Fruit fly (Drosophila melanogaster) whole organism, embryonic: ENCODE measurements around the gene CG14237.
A peak's percentile ranks its signal among the peaks of the same experiment; 100 is the strongest.

Experiments used
- Atf6 ChIP-seq: fragments of 200-800 bp; sonication (Bioruptor generic); IDR thresholded peaks from 2 replicates; pipeline ENCODE4 v1.3.6; 2022; ENCODE audit warnings: missing biosample characterization, missing genetic modification characterization
- B-H1 ChIP-seq: fragments of 200-800 bp; sonication (Bioruptor generic); IDR thresholded peaks from 3 replicates; pipeline ENCODE4 v1.3.6; 2022; ENCODE audit warnings: missing biosample characterization, missing genetic modification characterization
- CG10462 ChIP-seq: fragments of 200-800 bp; sonication (Bioruptor generic); optimal IDR thresholded peaks from 2 replicates; lab custom pipeline; 2016; ENCODE audit warnings: missing biosample characterization, missing genetic modification characterization
- CG10654 ChIP-seq: fragments of 200-800 bp; sonication (Bioruptor generic); optimal IDR thresholded peaks from 2 replicates; lab custom pipeline; 2016; ENCODE audit warnings: missing biosample characterization, missing genetic modification characterization
- CG12744 ChIP-seq: fragments of 200-800 bp; sonication (Bioruptor generic); optimal IDR thresholded peaks from 2 replicates; lab custom pipeline; 2016; ENCODE audit warnings: missing biosample characterization, missing genetic modification characterization
- CG12769 ChIP-seq: fragments of 200-800 bp; sonication (Bioruptor generic); optimal IDR thresholded peaks from 2 replicates; lab custom pipeline; 2019; ENCODE audit warnings: missing biosample characterization, mild to moderate bottlenecking, missing genetic modification characterization, moderate library complexity
- CG13287 ChIP-seq: fragments of 200-800 bp; sonication (Bioruptor generic); IDR thresholded peaks from 2 replicates; pipeline ENCODE4 v1.3.6; 2022; ENCODE audit warnings: missing biosample characterization, missing genetic modification characterization; ENCODE audit not compliant: partially characterized antibody
- CG14965 ChIP-seq: fragments of 200-800 bp; sonication (Bioruptor generic); optimal IDR thresholded peaks from 2 replicates; lab custom pipeline; 2016; ENCODE audit warnings: missing biosample characterization, missing genetic modification characterization, borderline replicate concordance
- CG15479 ChIP-seq: fragments of 200-800 bp; sonication (Bioruptor generic); optimal IDR thresholded peaks from 3 replicates; lab custom pipeline; 2019; ENCODE audit warnings: missing biosample characterization, mild to moderate bottlenecking, missing genetic modification characterization, moderate library complexity
- CG1602 ChIP-seq: fragments of 200-800 bp; sonication (Bioruptor generic); optimal IDR thresholded peaks from 3 replicates; lab custom pipeline; 2016; ENCODE audit warnings: missing biosample characterization, missing genetic modification characterization
- CG17361 ChIP-seq: fragments of 200-800 bp; sonication (Bioruptor generic); IDR thresholded peaks from 3 replicates; pipeline ENCODE4 v1.3.6; 2022; ENCODE audit warnings: missing biosample characterization, missing genetic modification characterization
- CG17568 ChIP-seq: fragments of 200-800 bp; sonication (Bioruptor generic); optimal IDR thresholded peaks from 2 replicates; lab custom pipeline; 2018; ENCODE audit warnings: missing biosample characterization, mild to moderate bottlenecking, missing genetic modification characterization, moderate library complexity
- CG17612 ChIP-seq: fragments of 200-800 bp; sonication (Bioruptor generic); IDR thresholded peaks from 2 replicates; pipeline ENCODE4 v1.3.6; 2022; ENCODE audit warnings: missing biosample characterization, missing genetic modification characterization
- CG17829 ChIP-seq: fragments of 200-800 bp; optimal IDR thresholded peaks from 2 replicates; lab custom pipeline; 2019; ENCODE audit warnings: missing biosample characterization, mild to moderate bottlenecking, missing genetic modification characterization, moderate library complexity
- CG1792 ChIP-seq: fragments of 200-800 bp; sonication (Bioruptor generic); optimal IDR thresholded peaks from 2 replicates; lab custom pipeline; 2016; ENCODE audit warnings: missing biosample characterization, missing genetic modification characterization
- CG18764 ChIP-seq: fragments of 200-800 bp; sonication (Bioruptor generic); optimal IDR thresholded peaks from 3 replicates; lab custom pipeline; 2016; ENCODE audit warnings: missing biosample characterization, missing genetic modification characterization
- CG2116 ChIP-seq: fragments of 200-800 bp; sonication (Bioruptor generic); optimal IDR thresholded peaks from 3 replicates; lab custom pipeline; 2018; ENCODE audit warnings: missing biosample characterization, mild to moderate bottlenecking, missing genetic modification characterization
- CG31441 ChIP-seq: fragments of 200-800 bp; sonication (Bioruptor generic); IDR thresholded peaks from 2 replicates; pipeline ENCODE4 v1.3.6; 2022; ENCODE audit warnings: missing biosample characterization, missing genetic modification characterization
- CG42726 ChIP-seq: fragments of 200-800 bp; sonication (Bioruptor generic); IDR thresholded peaks from 2 replicates; pipeline ENCODE4 v1.3.6; 2022; ENCODE audit warnings: missing biosample characterization, missing genetic modification characterization; ENCODE audit not compliant: partially characterized antibody
- CG4282 ChIP-seq: fragments of 200-800 bp; sonication (Bioruptor generic); optimal IDR thresholded peaks from 2 replicates; lab custom pipeline; 2016; ENCODE audit warnings: missing biosample characterization, missing genetic modification characterization
- CG4617 ChIP-seq: fragments of 200-800 bp; sonication (Bioruptor generic); optimal IDR thresholded peaks from 3 replicates; lab custom pipeline; 2016; ENCODE audit warnings: missing biosample characterization, missing genetic modification characterization, borderline replicate concordance
- CG4854 ChIP-seq: fragments of 200-800 bp; sonication (Bioruptor generic); optimal IDR thresholded peaks from 2 replicates; lab custom pipeline; 2016; ENCODE audit warnings: missing biosample characterization, missing genetic modification characterization, inconsistent platforms
- CG8478 ChIP-seq: fragments of >200 bp; optimal IDR thresholded peaks from 2 replicates; lab custom pipeline; 2018
- CTCF ChIP-seq: fragments of 200-800 bp; sonication (Bioruptor generic); optimal IDR thresholded peaks from 2 replicates; lab custom pipeline; 2017; ENCODE audit warnings: missing biosample characterization, mild to moderate bottlenecking, missing genetic modification characterization, moderate library complexity
- Fer1 ChIP-seq: fragments of 200-800 bp; sonication (Bioruptor generic); optimal IDR thresholded peaks from 2 replicates; lab custom pipeline; 2017; ENCODE audit warnings: missing biosample characterization, mild to moderate bottlenecking, missing genetic modification characterization
- Fer2 ChIP-seq: fragments of 200-800 bp; sonication (Bioruptor generic); optimal IDR thresholded peaks from 2 replicates; lab custom pipeline; 2018; ENCODE audit warnings: missing biosample characterization, mild to moderate bottlenecking, missing genetic modification characterization, moderate library complexity
- Lhr ChIP-seq: fragments of 200-800 bp; sonication (Bioruptor generic); optimal IDR thresholded peaks from 3 replicates; lab custom pipeline; 2017; ENCODE audit warnings: mild to moderate bottlenecking, missing biosample characterization, missing genetic modification reagents, missing genetic modification characterization
- Max ChIP-seq: fragments of 200-800 bp; sonication (Bioruptor generic); optimal IDR thresholded peaks from 2 replicates; lab custom pipeline; 2016; ENCODE audit warnings: missing biosample characterization, mild to moderate bottlenecking, missing genetic modification characterization
- Nf-YA ChIP-seq: fragments of 200-800 bp; sonication (Bioruptor generic); IDR thresholded peaks from 2 replicates; pipeline ENCODE4 v1.3.6; 2022; ENCODE audit warnings: missing biosample characterization, missing genetic modification characterization
- Nf-YB ChIP-seq: fragments of 200-800 bp; sonication (Bioruptor generic); optimal IDR thresholded peaks from 3 replicates; lab custom pipeline; 2019; ENCODE audit warnings: missing biosample characterization, mild to moderate bottlenecking, missing genetic modification characterization, moderate library complexity
- Oli ChIP-seq: fragments of 200-800 bp; sonication (Bioruptor generic); optimal IDR thresholded peaks from 2 replicates; lab custom pipeline; 2018; ENCODE audit warnings: missing biosample characterization, mild to moderate bottlenecking, missing genetic modification characterization, moderate library complexity
- Side ChIP-seq: fragments of 200-800 bp; sonication (Bioruptor generic); optimal IDR thresholded peaks from 2 replicates; lab custom pipeline; 2016; ENCODE audit warnings: missing biosample characterization, missing genetic modification characterization
- Vsx1 ChIP-seq: fragments of 200-800 bp; sonication (Bioruptor generic); optimal IDR thresholded peaks from 2 replicates; lab custom pipeline; 2017; ENCODE audit warnings: missing biosample characterization, mild to moderate bottlenecking, missing genetic modification characterization, missing genetic modification reagents
- ara ChIP-seq: fragments of 200-800 bp; sonication (Bioruptor generic); IDR thresholded peaks from 2 replicates; pipeline ENCODE4 v1.3.6; 2022; ENCODE audit warnings: missing biosample characterization, missing genetic modification characterization
- ash1 ChIP-seq: fragments of 200-800 bp; sonication (Bioruptor generic); optimal IDR thresholded peaks from 2 replicates; lab custom pipeline; 2018; ENCODE audit warnings: missing biosample characterization, mild to moderate bottlenecking, missing genetic modification characterization
- btn ChIP-seq: fragments of 200-800 bp; sonication (Bioruptor generic); optimal IDR thresholded peaks from 2 replicates; lab custom pipeline; 2016; ENCODE audit warnings: missing biosample characterization, missing genetic modification characterization
- cas ChIP-seq: fragments of 200-800 bp; sonication (Bioruptor generic); IDR thresholded peaks from 2 replicates; pipeline ENCODE4 v1.3.6; 2022; ENCODE audit warnings: missing biosample characterization, missing genetic modification characterization
- cg ChIP-seq: fragments of 200-800 bp; sonication (Bioruptor generic); optimal IDR thresholded peaks from 3 replicates; lab custom pipeline; 2019; ENCODE audit warnings: missing biosample characterization, mild to moderate bottlenecking, missing genetic modification characterization, moderate library complexity
- fd64A ChIP-seq: fragments of 200-800 bp; sonication (Bioruptor generic); optimal IDR thresholded peaks from 3 replicates; lab custom pipeline; 2018; ENCODE audit warnings: missing biosample characterization, mild to moderate bottlenecking, missing genetic modification characterization
- gcm ChIP-seq: fragments of 200-800 bp; sonication (Bioruptor generic); optimal IDR thresholded peaks from 2 replicates; lab custom pipeline; 2019; ENCODE audit warnings: missing biosample characterization, mild to moderate bottlenecking, missing genetic modification characterization, moderate library complexity
- gsb-n ChIP-seq: fragments of 200-800 bp; sonication (Bioruptor generic); optimal IDR thresholded peaks from 3 replicates; lab custom pipeline; 2018; ENCODE audit warnings: missing biosample characterization, mild to moderate bottlenecking, missing genetic modification characterization
- her ChIP-seq: fragments of 200-800 bp; sonication (Bioruptor generic); optimal IDR thresholded peaks from 2 replicates; lab custom pipeline; 2016; ENCODE audit warnings: missing biosample characterization, missing genetic modification characterization
- odd ChIP-seq: fragments of 200-800 bp; sonication (Bioruptor generic); optimal IDR thresholded peaks from 2 replicates; lab custom pipeline; 2017; ENCODE audit warnings: missing biosample characterization, mild to moderate bottlenecking, missing genetic modification characterization
- sima ChIP-seq: fragments of 200-800 bp; sonication (Bioruptor generic); optimal IDR thresholded peaks from 2 replicates; lab custom pipeline; 2016; ENCODE audit warnings: missing biosample characterization, missing genetic modification characterization
- sr ChIP-seq: fragments of 200-800 bp; sonication (Bioruptor generic); IDR thresholded peaks from 3 replicates; pipeline ENCODE4 v1.3.6; 2022; ENCODE audit warnings: missing biosample characterization, missing genetic modification characterization
- tin ChIP-seq: fragments of 200-800 bp; sonication (Bioruptor generic); optimal IDR thresholded peaks from 3 replicates; lab custom pipeline; 2016; ENCODE audit warnings: missing biosample characterization, missing genetic modification characterization
- toy ChIP-seq: fragments of 200-800 bp; sonication (Bioruptor generic); IDR thresholded peaks from 2 replicates; pipeline ENCODE4 v1.3.6; 2022; ENCODE audit warnings: missing biosample characterization, missing genetic modification characterization
- unpg ChIP-seq: fragments of 200-800 bp; sonication (Bioruptor generic); optimal IDR thresholded peaks from 3 replicates; lab custom pipeline; 2018; ENCODE audit warnings: missing biosample characterization, mild to moderate bottlenecking, missing genetic modification characterization, moderate library complexity
- usp ChIP-seq: fragments of >200 bp; optimal IDR thresholded peaks from 2 replicates; lab custom pipeline; 2017; ENCODE audit warnings: missing biosample characterization, missing genetic modification characterization
- wdn ChIP-seq: fragments of 200-800 bp; sonication (Bioruptor generic); IDR thresholded peaks from 2 replicates; pipeline ENCODE4 v1.3.6; 2022; ENCODE audit warnings: missing biosample characterization, missing genetic modification characterization
- zfh2 ChIP-seq: fragments of 200-800 bp; sonication (Bioruptor generic); optimal IDR thresholded peaks from 2 replicates; lab custom pipeline; 2016; ENCODE audit warnings: missing biosample characterization, missing genetic modification characterization

CG14237 gene

DNA sequence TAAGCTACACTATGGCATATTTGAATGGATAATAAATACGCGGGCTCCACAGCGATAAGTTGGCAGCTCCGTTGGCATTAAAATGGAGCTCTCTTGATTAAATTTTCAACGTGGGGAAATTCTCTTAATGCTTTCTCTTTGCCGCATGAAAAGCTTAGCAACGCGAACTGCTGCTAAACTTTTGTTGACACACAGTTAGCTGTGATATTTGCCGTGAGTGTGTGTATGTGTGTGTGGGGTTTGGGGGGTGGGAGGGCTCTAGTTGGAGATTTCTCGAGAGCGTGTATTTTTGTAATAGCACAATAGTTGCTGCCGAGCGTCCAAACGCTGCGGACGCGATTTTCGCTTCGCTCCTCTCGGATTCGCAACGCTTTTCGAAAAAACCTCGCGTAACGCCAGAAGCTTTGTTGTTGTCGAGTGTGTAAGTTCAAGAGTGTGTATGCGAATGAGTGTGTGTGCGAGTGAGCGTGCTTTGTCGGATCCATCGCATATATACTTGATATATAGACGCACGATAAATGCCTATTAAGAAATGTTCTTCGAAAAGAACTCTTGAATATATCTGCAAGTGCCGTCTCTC is 4.6 kb downstream of the CG14237 start, which contains the start of gene CG5455 (continued):
- no peak for TF ChIP-seq CG1602
- TF ChIP-seq ash1 = no peak
- peak; percentile 32; the same call in 1 of the 2 replicates for TF ChIP-seq toy (GFP tag; lab: Robert Waterston, UW)
- TF ChIP-seq ara = no peak
- TF ChIP-seq tin (GFP tag; lab: Kevin White, UChicago) = no peak
- no peak for TF ChIP-seq CG15479 (GFP tag; lab: Kevin White, UChicago)
- no peak for TF ChIP-seq CG2116
- no peak; the same call in 2 of the 3 replicates for TF ChIP-seq B-H1
- peak; percentile 66; the same call in 2 of the 3 replicates for TF ChIP-seq sr (GFP tag; lab: Robert Waterston, UW)
- TF ChIP-seq Nf-YB (GFP tag; lab: Kevin White, UChicago) = no peak
- no peak for TF ChIP-seq CG4282 (GFP tag; lab: Kevin White, UChicago)
- TF ChIP-seq Vsx1 (GFP tag; lab: Kevin White, UChicago) = peak; percentile 56
- peak; percentile 42 for TF ChIP-seq odd (GFP tag; lab: Kevin White, UChicago)
- no peak for TF ChIP-seq btn (GFP tag; lab: Kevin White, UChicago)
- no peak for TF ChIP-seq CG17361 (GFP tag; lab: Robert Waterston, UW)
- TF ChIP-seq CG8478 = no peak
- no peak for TF ChIP-seq CG31441 (GFP tag; lab: Robert Waterston, UW)
- TF ChIP-seq CTCF (GFP tag; lab: Kevin White, UChicago) = no peak
- no peak for TF ChIP-seq CG14965 (GFP tag; lab: Kevin White, UChicago)
- peak; percentile 66 for TF ChIP-seq CG13287 (GFP tag; lab: Robert Waterston, UW)
- TF ChIP-seq CG4854 = no peak
- TF ChIP-seq CG12744 = no peak
- TF ChIP-seq her (GFP tag; lab: Kevin White, UChicago) = peak; percentile 33
- TF ChIP-seq CG12769 (tag; lab: Kevin White, UChicago) = peak; percentile 85
- no peak for TF ChIP-seq CG17829
- TF ChIP-seq zfh2 (GFP tag; lab: Kevin White, UChicago) = peak; percentile 7
- TF ChIP-seq CG17612 (GFP tag; lab: Robert Waterston, UW) = peak; percentile 24; the same call in 1 of the 2 replicates
- no peak for TF ChIP-seq usp
- TF ChIP-seq Fer2 (tag; lab: Kevin White, UChicago) = no peak
- TF ChIP-seq CG18764 (GFP tag; lab: Kevin White, UChicago) = no peak
- TF ChIP-seq wdn (GFP tag; lab: Robert Waterston, UW) = peak; percentile 62
- peak; percentile 18 for TF ChIP-seq Side (GFP tag; lab: Kevin White, UChicago)
- TF ChIP-seq sima (GFP tag; lab: Kevin White, UChicago) = no peak
- peak; percentile 76 for TF ChIP-seq Atf6 (GFP tag; lab: Robert Waterston, UW)
- TF ChIP-seq CG4617 = no peak
- TF ChIP-seq cas = no peak
- peak; percentile 91 for TF ChIP-seq cg (GFP tag; lab: Kevin White, UChicago)
- peak; percentile 59 for TF ChIP-seq CG17568 (GFP tag; lab: Kevin White, UChicago)
- no peak for TF ChIP-seq Oli (tag; lab: Kevin White, UChicago)
- peak; percentile 58; the same call in 1 of the 2 replicates for TF ChIP-seq CG42726 (GFP tag; lab: Robert Waterston, UW)
- no peak for TF ChIP-seq Max (GFP tag; lab: Kevin White, UChicago)
- no peak for TF ChIP-seq CG10654 (GFP tag; lab: Kevin White, UChicago)
- peak; percentile 39 for TF ChIP-seq unpg (GFP tag; lab: Kevin White, UChicago)
- TF ChIP-seq CG1792 (GFP tag; lab: Kevin White, UChicago) = no peak
- no peak for TF ChIP-seq CG10462
- TF ChIP-seq fd64A (GFP tag; lab: Kevin White, UChicago) = peak; percentile 48
- no peak for TF ChIP-seq gcm (GFP tag; lab: Kevin White, UChicago)
- no peak for TF ChIP-seq gsb-n
- peak; percentile 74 for TF ChIP-seq Fer1 (GFP tag; lab: Kevin White, UChicago)
- peak; percentile 23; the same call in 1 of the 2 replicates for TF ChIP-seq Nf-YA (GFP tag; lab: Robert Waterston, UW)
- TF ChIP-seq Lhr (GFP tag; lab: Kevin White, UChicago) = no peak
